Worm (Caenorhabditis elegans) whole organism, late embryonic: Measurements from ENCODE around the gene sru-45.

Source experiments
- ama-1 ChIP-seq: fragments of 150-350 bp; optimal IDR thresholded peaks from 2 replicates; lab custom pipeline; 2014
- dmd-4 ChIP-seq: sonication (generic microtip); optimal IDR thresholded peaks from 2 replicates; lab custom pipeline; 2016; ENCODE audit warnings: borderline replicate concordance, missing genetic modification characterization, missing compliant biosample characterization
- tbx-2 ChIP-seq: sonication (generic microtip); optimal IDR thresholded peaks from 2 replicates; lab custom pipeline; 2016; ENCODE audit warnings: missing genetic modification characterization, missing compliant biosample characterization

DNA sequence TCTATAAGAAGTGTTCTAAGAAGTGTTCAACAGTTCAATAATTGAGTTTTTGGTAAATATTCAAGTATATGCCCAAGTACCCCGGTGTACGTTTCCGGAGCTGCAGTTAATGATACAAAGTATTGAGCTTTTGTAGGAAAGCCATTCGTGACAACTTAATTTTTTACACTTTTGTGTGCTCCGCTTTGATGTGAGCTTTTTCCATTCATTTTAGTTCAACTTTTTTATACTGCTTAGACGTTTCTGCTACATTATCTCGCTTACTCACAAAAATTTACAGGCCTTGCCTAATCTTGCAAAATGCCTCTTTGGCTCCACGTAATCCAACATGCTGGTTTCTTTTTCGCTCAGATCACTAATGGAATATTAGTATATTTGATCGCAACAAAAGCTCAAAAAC is 10.2 kb downstream of the sru-45 start, which contains the start of gene str-151:
- TF ChIP-seq dmd-4 = no peak
- TF ChIP-seq tbx-2 (tag; lab: Kevin White, UChicago) = no peak
- TF ChIP-seq ama-1 (lab: Kevin White, UChicago) = no peak
